Worm (Caenorhabditis elegans): ENCODE results near the gene H12D21.11.

DNA sequence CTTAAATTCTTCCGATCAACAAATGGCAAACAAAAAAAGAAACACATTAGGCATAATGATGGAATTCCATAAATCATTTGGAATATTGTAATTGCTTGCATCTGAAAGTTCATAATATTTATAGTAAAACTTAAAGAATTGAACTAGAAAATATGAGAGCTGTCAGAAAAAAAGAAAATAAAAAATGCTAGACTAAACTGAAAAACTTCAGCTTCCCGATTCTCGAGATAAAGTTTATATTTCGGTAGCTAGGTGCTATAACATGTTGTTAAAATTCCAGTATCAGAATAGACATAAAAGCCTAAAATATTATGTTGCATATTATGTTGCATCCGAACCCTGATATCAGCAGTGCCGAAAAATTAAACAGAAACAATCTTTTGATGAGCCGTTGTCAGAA lies 8.4 kb downstream of the H12D21.11 start, which contains the start of gene srg-54:
- TF ChIP-seq pbrm-1 (GFP tag; IDR thresholded peaks at IDR 0.05) (no peak), F52B5.7 (tag; optimal IDR thresholded peaks at IDR 0.05) (no peak), ama-1 (optimal IDR thresholded peaks at IDR 0.05) (no peak), ama-1 (GFP tag; optimal IDR thresholded peaks at IDR 0.05) (no peak), ceh-27 (GFP tag; optimal IDR thresholded peaks at IDR 0.05) (no peak), zim-3 (tag; optimal IDR thresholded peaks at IDR 0.05) (no peak)
